Worm (Caenorhabditis elegans) whole organism, L3 larva: Measurements from ENCODE around the gene srh-276.

Experiments
- R02D3.7 ChIP-seq: fragments of 150-350 bp; optimal IDR thresholded peaks from 2 replicates; lab custom pipeline; 2014; ENCODE audit warnings: missing biosample characterization, missing genetic modification characterization
- ZK546.5 ChIP-seq: sonication (generic microtip); optimal IDR thresholded peaks from 2 replicates; lab custom pipeline; 2017; ENCODE audit warnings: missing biosample characterization, missing genetic modification characterization
- aly-2 ChIP-seq: fragments of 150-350 bp; optimal IDR thresholded peaks from 2 replicates; lab custom pipeline; 2014; ENCODE audit warnings: missing biosample characterization, missing genetic modification characterization
- ama-1 ChIP-seq: fragments of 150-350 bp; optimal IDR thresholded peaks from 2 replicates; lab custom pipeline; 2018
- ceh-16 ChIP-seq: sonication (generic microtip); optimal IDR thresholded peaks from 2 replicates; lab custom pipeline; 2017; ENCODE audit warnings: missing biosample characterization, missing genetic modification characterization
- ceh-28 ChIP-seq: fragments of 150-350 bp; optimal IDR thresholded peaks from 2 replicates; lab custom pipeline; 2014; ENCODE audit warnings: missing biosample characterization, missing genetic modification reagents, missing genetic modification characterization
- ceh-82 ChIP-seq: fragments of 150-350 bp; optimal IDR thresholded peaks from 2 replicates; lab custom pipeline; 2014; ENCODE audit warnings: missing biosample characterization, missing genetic modification characterization
- daf-12 ChIP-seq: fragments of 150-350 bp; optimal IDR thresholded peaks from 2 replicates; lab custom pipeline; 2014; ENCODE audit warnings: missing biosample characterization, missing genetic modification reagents, missing genetic modification characterization
- egl-27 ChIP-seq: sonication (generic microtip); optimal IDR thresholded peaks from 4 replicates; lab custom pipeline; 2017; ENCODE audit warnings: missing biosample characterization, missing genetic modification reagents, missing genetic modification characterization
- elt-1 ChIP-seq: fragments of 150-350 bp; optimal IDR thresholded peaks from 2 replicates; lab custom pipeline; 2014; ENCODE audit warnings: missing biosample characterization, missing genetic modification characterization
- elt-2 ChIP-seq: sonication (generic microtip); optimal IDR thresholded peaks from 2 replicates; lab custom pipeline; 2016; ENCODE audit warnings: missing genetic modification reagents, mild to moderate bottlenecking, missing genetic modification characterization, missing compliant biosample characterization
- fkh-10 ChIP-seq: sonication (generic microtip); optimal IDR thresholded peaks from 2 replicates; lab custom pipeline; 2017; ENCODE audit warnings: missing biosample characterization, missing genetic modification reagents, missing genetic modification characterization
- hmg-11 ChIP-seq: sonication (generic microtip); optimal IDR thresholded peaks from 2 replicates; lab custom pipeline; 2016; ENCODE audit warnings: missing genetic modification characterization, missing compliant biosample characterization
- jun-1 ChIP-seq: fragments of 150-350 bp; optimal IDR thresholded peaks from 2 replicates; lab custom pipeline; 2014; ENCODE audit warnings: missing biosample characterization, missing genetic modification reagents, missing genetic modification characterization
- lin-39 ChIP-seq: fragments of 150-350 bp; optimal IDR thresholded peaks from 2 replicates; lab custom pipeline; 2018; ENCODE audit warnings: missing biosample characterization, missing genetic modification reagents, missing genetic modification characterization
- lsy-12 ChIP-seq: sonication (generic microtip); optimal IDR thresholded peaks from 2 replicates; lab custom pipeline; 2016; ENCODE audit warnings: mild to moderate bottlenecking, missing genetic modification characterization, missing compliant biosample characterization
- mml-1 ChIP-seq: fragments of 150-350 bp; sonication (generic microtip); optimal IDR thresholded peaks from 3 replicates; lab custom pipeline; 2014; ENCODE audit warnings: missing biosample characterization, missing genetic modification characterization
- nfya-1 ChIP-seq: sonication (generic microtip); optimal IDR thresholded peaks from 2 replicates; lab custom pipeline; 2017; ENCODE audit warnings: missing genetic modification characterization, mild to moderate bottlenecking, missing compliant biosample characterization, antibody characterized with exemption, moderate library complexity; ENCODE audit not compliant: insufficient read depth
- nhr-11 ChIP-seq: fragments of 150-350 bp; optimal IDR thresholded peaks from 2 replicates; lab custom pipeline; 2014; ENCODE audit warnings: missing biosample characterization, missing genetic modification characterization
- nhr-12 ChIP-seq: fragments of 150-350 bp; optimal IDR thresholded peaks from 2 replicates; lab custom pipeline; 2014; ENCODE audit warnings: missing biosample characterization, missing genetic modification characterization
- nhr-237 ChIP-seq: fragments of 150-350 bp; optimal IDR thresholded peaks from 2 replicates; lab custom pipeline; 2014; ENCODE audit warnings: missing biosample characterization, missing genetic modification characterization
- nhr-25 ChIP-seq: sonication (generic microtip); optimal IDR thresholded peaks from 2 replicates; lab custom pipeline; 2017; ENCODE audit warnings: missing biosample characterization, missing genetic modification characterization
- nhr-28 ChIP-seq: fragments of 150-350 bp; optimal IDR thresholded peaks from 2 replicates; lab custom pipeline; 2014; ENCODE audit warnings: missing biosample characterization, missing genetic modification characterization
- nhr-43 ChIP-seq: sonication (generic microtip); optimal IDR thresholded peaks from 2 replicates; lab custom pipeline; 2016; ENCODE audit warnings: mild to moderate bottlenecking, missing genetic modification characterization, missing compliant biosample characterization; ENCODE audit not compliant: poor library complexity, severe bottlenecking
- nhr-77 ChIP-seq: fragments of 150-350 bp; optimal IDR thresholded peaks from 2 replicates; lab custom pipeline; 2014; ENCODE audit warnings: missing biosample characterization, missing genetic modification characterization
- pha-4 ChIP-seq: fragments of 150-350 bp; optimal IDR thresholded peaks from 2 replicates; lab custom pipeline; 2014; ENCODE audit warnings: missing biosample characterization, missing genetic modification reagents, missing genetic modification characterization
- pqm-1 ChIP-seq: fragments of 150-350 bp; optimal IDR thresholded peaks from 2 replicates; lab custom pipeline; 2017; ENCODE audit warnings: missing biosample characterization, missing genetic modification characterization, inconsistent platforms
- skn-1 ChIP-seq: fragments of 150-350 bp; optimal IDR thresholded peaks from 2 replicates; lab custom pipeline; 2014; ENCODE audit warnings: missing biosample characterization, missing genetic modification characterization
- tbx-2 ChIP-seq: sonication (generic microtip); optimal IDR thresholded peaks from 2 replicates; lab custom pipeline; 2016; ENCODE audit warnings: mild to moderate bottlenecking, missing genetic modification characterization, missing compliant biosample characterization
- unc-39 ChIP-seq: sonication (generic microtip); optimal IDR thresholded peaks from 4 replicates; lab custom pipeline; 2017; ENCODE audit warnings: missing biosample characterization, missing genetic modification characterization
- unc-62 ChIP-seq: fragments of 150-350 bp; sonication (generic microtip); optimal IDR thresholded peaks from 4 replicates; lab custom pipeline; 2014; ENCODE audit warnings: missing biosample characterization, missing genetic modification reagents, missing genetic modification characterization
- zag-1 ChIP-seq: fragments of 150-350 bp; optimal IDR thresholded peaks from 2 replicates; lab custom pipeline; 2014; ENCODE audit warnings: missing biosample characterization, missing genetic modification characterization
- ztf-4 ChIP-seq: fragments of 150-350 bp; optimal IDR thresholded peaks from 2 replicates; lab custom pipeline; 2014; ENCODE audit warnings: missing biosample characterization, missing genetic modification characterization

srh-276 gene

DNA sequence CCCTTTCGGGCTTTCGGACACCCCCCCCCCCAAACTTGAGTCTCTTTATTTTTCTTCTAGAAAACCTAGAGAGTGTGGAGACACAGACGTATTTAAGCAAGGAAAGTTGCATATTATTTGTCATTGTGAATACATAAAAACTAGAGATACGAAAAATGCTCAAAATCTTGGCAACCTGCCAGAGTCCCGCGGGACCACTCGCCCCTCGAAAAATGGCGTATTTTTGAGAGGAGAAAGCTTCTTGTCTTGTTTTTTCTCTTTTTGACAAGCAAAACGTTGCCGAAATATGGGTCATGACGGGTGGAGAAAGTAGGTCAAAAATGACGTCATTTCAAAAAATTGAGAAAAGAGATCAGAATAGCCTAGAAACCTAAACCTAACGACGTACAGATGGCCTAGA is 8.8 kb upstream of the srh-276 start:
- TF ChIP-seq lin-39 (tag; lab: Kevin White, UChicago): peak; percentile 11
- TF ChIP-seq skn-1 (tag; lab: Kevin White, UChicago): no peak

DNA sequence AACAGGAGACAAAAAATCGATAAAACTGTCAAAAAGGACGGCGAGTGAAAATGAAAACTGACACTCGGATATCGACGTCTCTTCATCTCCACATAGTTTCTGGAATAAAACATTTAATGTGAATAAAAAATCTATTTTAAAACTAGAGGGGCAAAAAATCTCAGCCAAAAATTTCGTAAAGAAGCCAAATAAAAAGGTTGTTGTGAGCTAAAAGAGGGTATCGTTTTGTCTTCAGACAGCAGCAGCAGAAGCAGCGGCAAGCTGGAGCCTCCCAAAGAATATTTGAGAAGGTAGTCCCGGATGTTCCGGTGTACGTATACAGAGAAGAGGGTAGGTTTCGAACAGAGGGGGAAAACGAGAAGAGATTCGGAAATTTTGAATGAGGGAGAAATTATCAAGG is 7.2 kb upstream of the srh-276 start, which contains the start of gene lgc-31:
TSS of gene lgc-31 (minus strand) at position 101 of the 400 bp plus-strand sequence.
- TF ChIP-seq ZK546.5 (tag; lab: Kevin White, UChicago) (no peak), nhr-28 (tag; lab: Kevin White, UChicago) (no peak), ztf-4 (tag; lab: Kevin White, UChicago) (no peak), nhr-12 (tag; lab: Kevin White, UChicago) (no peak), daf-12 (no peak), nhr-77 (tag; lab: Kevin White, UChicago) (no peak), lsy-12 (tag; lab: Kevin White, UChicago) (no peak), hmg-11 (tag; lab: Kevin White, UChicago) (no peak), R02D3.7 (tag; lab: Kevin White, UChicago) (no peak), ceh-28 (tag; lab: Kevin White, UChicago) (no peak), egl-27 (tag; lab: Kevin White, UChicago) (no peak), pha-4 (tag; lab: Kevin White, UChicago) (no peak), ceh-16 (tag; lab: Kevin White, UChicago) (no peak), nhr-11 (tag; lab: Kevin White, UChicago) (no peak), nhr-237 (tag; lab: Kevin White, UChicago) (no peak), nhr-43 (no peak)

DNA sequence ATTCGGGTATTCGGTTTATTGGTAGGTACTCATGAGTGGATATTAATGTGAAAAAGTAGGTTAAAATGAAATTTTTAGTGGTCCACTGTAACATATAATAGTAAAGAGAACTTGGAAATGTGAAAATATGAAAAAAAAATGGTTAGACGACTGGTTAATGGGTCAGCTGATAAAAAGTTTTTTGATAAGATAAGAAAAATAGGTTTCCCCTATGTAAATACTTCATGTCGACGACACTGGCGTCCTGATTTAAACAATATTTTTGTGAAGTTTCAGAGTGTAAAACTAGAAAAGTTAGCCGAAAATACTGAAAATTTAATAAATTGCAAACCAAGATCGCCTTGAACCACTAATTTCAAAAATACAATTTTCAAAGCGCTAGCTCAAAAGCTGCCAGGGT is 3.9 kb downstream of the srh-276 start, which contains the start of gene F21A3.11:
TSS of gene F21A3.11 (minus strand) at position 117 of the 400 bp plus-strand sequence.
- TF ChIP-seq pha-4 (tag; lab: Kevin White, UChicago) (peak; percentile 54), R02D3.7 (tag; lab: Kevin White, UChicago) (no peak), elt-2 (tag; lab: Kevin White, UChicago) (peak; percentile 73), pqm-1 (peak; percentile 31)

DNA sequence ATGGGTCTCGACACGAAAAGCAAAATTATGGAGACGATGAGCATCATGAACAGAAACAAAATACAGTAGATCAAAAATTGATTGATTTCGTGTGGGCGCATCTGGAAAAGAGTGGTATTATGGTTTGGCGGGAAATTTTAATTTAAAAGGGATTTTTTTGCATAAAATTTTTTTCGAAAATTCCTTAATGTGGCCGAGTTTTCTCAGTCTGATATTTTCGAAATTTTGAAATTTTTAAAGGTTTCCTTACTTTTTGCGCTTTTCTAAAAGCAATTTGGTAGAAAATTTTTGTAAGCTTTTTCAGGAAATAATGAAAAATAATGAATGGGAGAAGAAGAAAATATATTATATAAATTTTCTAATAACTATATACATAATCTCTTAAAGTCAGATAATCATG is 4.7 kb downstream of the srh-276 start, which contains the start of gene F21A3.2:
TSS of gene F21A3.2 (minus strand) at position 101 of the 400 bp plus-strand sequence.
- TF ChIP-seq nhr-25 (tag; lab: Kevin White, UChicago) (no peak), fkh-10 (GFP tag; lab: Kevin White, UChicago) (no peak), nfya-1 (no peak), aly-2 (tag; lab: Kevin White, UChicago) (no peak), elt-1 (no peak), unc-62 (no peak), pqm-1 (no peak), lin-39 (tag; lab: Kevin White, UChicago) (no peak)

DNA sequence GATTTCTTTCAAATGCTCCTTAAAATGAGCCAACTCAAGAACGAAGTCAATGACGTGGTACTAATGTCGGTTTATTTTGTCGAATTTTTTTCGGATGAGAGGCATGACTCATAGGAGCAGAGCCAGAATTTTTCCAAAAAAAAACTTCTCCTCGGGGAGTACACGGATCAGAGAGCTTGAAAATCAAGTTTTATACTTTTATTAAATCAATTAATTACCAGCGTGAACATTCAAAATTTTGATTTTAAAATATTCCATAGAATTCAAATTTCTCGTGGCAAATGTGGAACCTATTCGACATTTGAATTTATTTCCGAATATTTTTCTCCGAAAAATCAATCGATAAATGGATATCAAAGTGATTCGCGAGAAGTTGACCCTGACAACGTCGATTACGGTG is 7.2 kb downstream of the srh-276 start, which contains the start of gene F21A3.4:
TSS of gene F21A3.4 (plus strand) at position 301 of the 400 bp plus-strand sequence.
- no peak for TF ChIP-seq unc-39
- TF ChIP-seq lsy-12 (tag; lab: Kevin White, UChicago): no peak
- no peak for TF ChIP-seq nhr-77 (tag; lab: Kevin White, UChicago)
- TF ChIP-seq zag-1: no peak
- no peak for TF ChIP-seq mml-1
- TF ChIP-seq ceh-16 (tag; lab: Kevin White, UChicago): no peak
- no peak for TF ChIP-seq nhr-12 (tag; lab: Kevin White, UChicago)

DNA sequence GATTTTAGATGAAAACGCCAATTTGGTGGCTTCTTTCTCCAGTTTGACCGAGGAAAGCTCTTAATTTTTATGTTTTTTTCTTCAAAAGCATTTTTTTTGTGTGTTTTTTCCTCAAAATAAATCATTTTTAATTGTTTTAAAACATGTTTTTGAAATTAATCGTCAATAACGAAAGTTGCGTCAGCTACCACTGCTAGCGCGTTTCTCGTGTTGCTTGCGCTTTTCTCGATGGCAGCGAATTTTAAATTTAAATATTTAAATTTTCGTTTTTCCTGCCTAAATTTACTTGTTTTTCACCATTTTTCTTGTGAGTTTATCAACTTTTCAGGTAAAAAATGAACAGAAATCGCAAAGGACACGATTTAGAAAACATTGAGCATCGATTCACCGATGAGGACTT is 8.8 kb downstream of the srh-276 start, which contains the start of gene prde-1:
TSS of gene prde-1 (plus strand) at position 322 of the 400 bp plus-strand sequence.
- TF ChIP-seq mml-1 (no peak), tbx-2 (tag; lab: Kevin White, UChicago) (no peak), lin-39 (tag; lab: Kevin White, UChicago) (no peak)

DNA sequence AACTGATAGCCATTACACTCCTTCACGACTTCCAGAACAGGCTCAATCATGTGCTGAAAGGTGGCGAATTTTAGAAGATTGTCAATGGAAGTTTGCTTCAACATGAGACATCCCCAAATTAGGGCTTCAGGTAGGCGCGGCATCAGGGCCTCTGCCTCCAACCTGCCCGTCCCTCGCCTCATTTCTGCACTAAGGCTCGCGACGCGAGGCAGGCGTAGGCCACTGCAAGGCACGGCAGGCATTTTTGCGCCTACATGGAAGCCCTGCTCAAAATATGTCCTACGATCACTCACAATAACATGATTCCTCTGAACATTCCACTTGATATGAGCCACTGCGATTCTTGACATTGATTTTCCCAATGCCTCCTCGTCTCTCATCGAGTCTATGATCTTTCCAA is 14.1 kb downstream of the srh-276 start:
- TF ChIP-seq nhr-12 (tag; lab: Kevin White, UChicago) (no peak), lsy-12 (tag; lab: Kevin White, UChicago) (no peak), nhr-25 (tag; lab: Kevin White, UChicago) (no peak), ama-1 (lab: Kevin White, UChicago) (no peak), ZK546.5 (tag; lab: Kevin White, UChicago) (no peak), ceh-82 (tag; lab: Kevin White, UChicago) (no peak), zag-1 (no peak), nhr-43 (no peak), jun-1 (tag; lab: Kevin White, UChicago) (no peak), pha-4 (tag; lab: Kevin White, UChicago) (no peak), tbx-2 (tag; lab: Kevin White, UChicago) (no peak), elt-1 (no peak), lin-39 (tag; lab: Kevin White, UChicago) (no peak)
